Worm (Caenorhabditis elegans) whole organism, L4/young adult: ENCODE data around the gene rsks-1.

Source experiments
- W03F9.2 ChIP-seq: fragments of 150-350 bp; optimal IDR thresholded peaks from 2 replicates; lab custom pipeline; 2014; ENCODE audit warnings: missing biosample characterization, missing genetic modification characterization
- dao-5 ChIP-seq: sonication (generic microtip); optimal IDR thresholded peaks from 2 replicates; lab custom pipeline; 2016; ENCODE audit warnings: missing genotype, missing genetic modification characterization, moderate library complexity, missing compliant biosample characterization
- him-1 ChIP-seq: sonication (generic microtip); optimal IDR thresholded peaks from 2 replicates; lab custom pipeline; 2016; ENCODE audit warnings: missing genotype, missing genetic modification reagents, missing genetic modification characterization, missing compliant biosample characterization

- no peak for TF ChIP-seq W03F9.2
- no peak for TF ChIP-seq dao-5 (tag; lab: Kevin White, UChicago)
- TF ChIP-seq him-1 (tag; lab: Kevin White, UChicago) = no peak
These were observed 35.0 kb downstream of the rsks-1 start for ce11 chrIII:11279954-11280353.
